Fruit fly (Drosophila melanogaster) Kc167 (cell line): ENCODE data around the gene CG8838.

ENCODE experiments used
- Sin3A ChIP-seq: fragments of >200 bp; optimal IDR thresholded peaks from 2 replicates; lab custom pipeline; 2018; ENCODE audit warnings: missing external identifiers
- ttk ChIP-seq: sonication (Bioruptor generic); optimal IDR thresholded peaks from 2 replicates; lab custom pipeline; 2017; ENCODE audit warnings: missing external identifiers

- TF ChIP-seq ttk (lab: Kevin White, UChicago) (no peak), Sin3A (lab: Kevin White, UChicago) (no peak)
Observed at dm6 chr2L:3397594-3398073, 40.2 kb downstream of the CG8838 start, which contains the start of gene CG34175.
